Fruit fly (Drosophila melanogaster): Measurements from ENCODE around the gene CG14262.

Gene CG14262

DNA sequence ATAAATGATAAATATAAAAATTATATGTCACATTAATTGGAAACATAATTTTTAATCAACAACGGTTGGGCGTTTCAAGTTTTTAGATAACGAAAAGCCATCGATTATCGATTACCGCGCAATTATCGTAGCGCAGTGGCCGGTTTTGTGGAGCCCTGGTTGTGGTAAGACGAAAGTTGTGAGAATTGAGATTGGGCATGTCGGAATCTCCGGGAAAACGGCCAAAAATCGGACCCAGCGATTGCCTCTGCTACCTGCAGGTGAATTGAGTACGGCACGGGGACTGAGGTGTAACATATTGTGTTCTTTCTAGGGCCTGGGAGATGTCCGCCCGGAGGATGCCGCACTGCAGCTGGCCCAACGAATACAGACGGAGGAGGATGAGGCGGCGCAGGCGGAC is 18.4 kb upstream of the CG14262 start, which contains the start of gene CG3368 (continued):
- peak; percentile 85 for TF ChIP-seq Dref (GFP tag; IDR thresholded peaks at IDR 0.05)
- no peak for TF ChIP-seq CG4424 (GFP tag; optimal IDR thresholded peaks at IDR 0.05)
- TF ChIP-seq CG4820 (GFP tag; optimal IDR thresholded peaks at IDR 0.05) = no peak
- TF ChIP-seq CG5953 (GFP tag; IDR thresholded peaks at IDR 0.05) = no peak
- no peak for TF ChIP-seq CG14014 (GFP tag; IDR thresholded peaks at IDR 0.05)
- TF ChIP-seq CG1603 (tag; optimal IDR thresholded peaks at IDR 0.05) = no peak
- no peak for TF ChIP-seq seq (GFP tag; IDR thresholded peaks at IDR 0.05)
- no peak for TF ChIP-seq CG17829 (tag; optimal IDR thresholded peaks at IDR 0.05)
- TF ChIP-seq row (GFP tag; IDR thresholded peaks at IDR 0.05) = peak; percentile 16; the same call in 1 of the 3 replicates
- no peak for TF ChIP-seq jing (GFP tag; optimal IDR thresholded peaks at IDR 0.05)
- no peak for TF ChIP-seq CG4328 (GFP tag; optimal IDR thresholded peaks at IDR 0.05)
- peak; percentile 34 for TF ChIP-seq Sry-δ (GFP tag; optimal IDR thresholded peaks at IDR 0.05)
- no peak for TF ChIP-seq shn (GFP tag; optimal IDR thresholded peaks at IDR 0.05)
- TF ChIP-seq zen2 (GFP tag; IDR thresholded peaks at IDR 0.05; ENCODE audit: partially characterized antibody) = peak; percentile 59; the same call in 2 of the 3 replicates
- TF ChIP-seq z (GFP tag; IDR thresholded peaks at IDR 0.05) = no peak
- TF ChIP-seq Bgb (GFP tag; IDR thresholded peaks at IDR 0.05; ENCODE audit: partially characterized antibody) = peak; percentile 71
- no peak for TF ChIP-seq CG7271 (tag; optimal IDR thresholded peaks at IDR 0.05)
- peak; percentile 55 for TF ChIP-seq MESR4 (GFP tag; optimal IDR thresholded peaks at IDR 0.05)
- no peak for TF ChIP-seq ac (GFP tag; optimal IDR thresholded peaks at IDR 0.05)
- TF ChIP-seq chinmo (GFP tag; IDR thresholded peaks at IDR 0.05; ENCODE audit: partially characterized antibody) = peak; percentile 65; the same call in 1 of the 4 replicates
- TF ChIP-seq mld (GFP tag; IDR thresholded peaks at IDR 0.05; ENCODE audit: partially characterized antibody) = peak; percentile 55; the same call in 1 of the 3 replicates
- peak; percentile 9 for TF ChIP-seq Ets65A (GFP tag)
- no peak for TF ChIP-seq CG10462 (GFP tag; optimal IDR thresholded peaks at IDR 0.05)
- TF ChIP-seq CG14860 (GFP tag; IDR thresholded peaks at IDR 0.05; ENCODE audit: partially characterized antibody) = peak; percentile 74
- peak; percentile 84 for TF ChIP-seq MBD-R2 (GFP tag; IDR thresholded peaks at IDR 0.05)
- no peak for TF ChIP-seq NK7.1 (GFP tag; optimal IDR thresholded peaks at IDR 0.05)
- TF ChIP-seq Med (GFP tag) = peak; percentile 61
- peak; percentile 27 for TF ChIP-seq B-H2 (GFP tag; optimal IDR thresholded peaks at IDR 0.05)
- TF ChIP-seq Mad (GFP tag; optimal IDR thresholded peaks at IDR 0.05) = no peak
- TF ChIP-seq CG17802 (tag; optimal IDR thresholded peaks at IDR 0.05) = no peak
- no peak for TF ChIP-seq Nf-YA (GFP tag; IDR thresholded peaks at IDR 0.05)
- no peak for TF ChIP-seq CG11560 (tag; IDR thresholded peaks at IDR 0.05)
- no peak for TF ChIP-seq CG12071 (GFP tag; optimal IDR thresholded peaks at IDR 0.05)
- no peak for TF ChIP-seq CG12744 (GFP tag; optimal IDR thresholded peaks at IDR 0.05)
- TF ChIP-seq CG17186 (GFP tag; optimal IDR thresholded peaks at IDR 0.05) = peak; percentile 57
- no peak for TF ChIP-seq corto (GFP tag; optimal IDR thresholded peaks at IDR 0.05)
- peak; percentile 45 for TF ChIP-seq BEAF-32 (GFP tag; optimal IDR thresholded peaks at IDR 0.05)
- peak; percentile 20 for TF ChIP-seq exex (tag; optimal IDR thresholded peaks at IDR 0.05)
- peak; percentile 58; the same call in 2 of the 3 replicates for TF ChIP-seq vnd (GFP tag; IDR thresholded peaks at IDR 0.05; ENCODE audit: partially characterized antibody)
- TF ChIP-seq CG13287 (GFP tag; IDR thresholded peaks at IDR 0.05; ENCODE audit: partially characterized antibody) = peak; percentile 71
- TF ChIP-seq CG13775 (GFP tag; optimal IDR thresholded peaks at IDR 0.05) = no peak
- peak; percentile 24; the same call in 1 of the 3 replicates for TF ChIP-seq Doc3 (GFP tag; IDR thresholded peaks at IDR 0.05; ENCODE audit: partially characterized antibody)
- TF ChIP-seq fd96Cb (tag; optimal IDR thresholded peaks at IDR 0.05) = no peak
- TF ChIP-seq tna (GFP tag; IDR thresholded peaks at IDR 0.05; ENCODE audit: partially characterized antibody) = peak; percentile 63; the same call in 1 of the 2 replicates
- no peak for TF ChIP-seq dmrt99B (tag; optimal IDR thresholded peaks at IDR 0.05)
- TF ChIP-seq Sry-β (GFP tag; optimal IDR thresholded peaks at IDR 0.05) = no peak
- TF ChIP-seq CG4617 (GFP tag; optimal IDR thresholded peaks at IDR 0.05; ENCODE audit: borderline replicate concordance) = peak; percentile 18
- peak; percentile 13 for TF ChIP-seq sug (tag; optimal IDR thresholded peaks at IDR 0.05)
- TF ChIP-seq sens (GFP tag) = peak; percentile 49
- no peak for TF ChIP-seq CG8388 (GFP tag; optimal IDR thresholded peaks at IDR 0.05)
